Worm (Caenorhabditis elegans) whole organism, early embryonic: Measurements from ENCODE around the gene C15B12.3.

ENCODE experiments used
- scrt-1 ChIP-seq: fragments of 200-800 bp; sonication (Bioruptor generic); IDR thresholded peaks from 2 replicates; pipeline ENCODE4 v1.3.6; 2022; ENCODE audit warnings: missing genetic modification characterization, missing compliant biosample characterization
- tbx-37 ChIP-seq: fragments of 200-800 bp; sonication (Bioruptor generic); conservative IDR thresholded peaks from 2 replicates; pipeline ENCODE4 v1.3.6; 2022; ENCODE audit warnings: missing genetic modification reagents, missing genetic modification characterization, missing compliant biosample characterization
- tra-4 ChIP-seq: sonication (generic microtip); optimal IDR thresholded peaks from 2 replicates; lab custom pipeline; 2017; ENCODE audit warnings: missing genetic modification characterization, missing compliant biosample characterization

DNA sequence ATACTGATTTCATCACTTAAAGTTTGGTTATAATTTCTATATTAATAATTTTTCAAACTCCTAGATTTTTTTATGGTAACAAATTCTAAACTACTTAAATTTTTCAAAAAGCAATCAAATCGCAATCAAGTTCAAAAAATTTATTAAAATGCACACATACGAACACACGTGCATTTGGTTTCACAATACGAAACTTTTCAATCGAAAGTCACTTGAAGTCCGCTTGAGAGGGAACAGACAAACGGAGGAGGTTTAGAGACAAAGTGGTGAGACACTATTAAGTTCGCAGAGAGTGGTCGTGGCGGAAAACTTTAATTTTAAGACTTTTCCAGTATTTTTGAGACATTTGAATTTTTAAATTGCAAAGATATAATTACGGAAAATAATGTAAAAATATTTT, 38.3 kb upstream of the C15B12.3 start, which contains the start of gene glr-8:
- TF ChIP-seq tbx-37 (GFP tag; lab: Robert Waterston, UW) (no peak), scrt-1 (GFP tag; lab: Robert Waterston, UW) (no peak), tra-4 (tag; lab: Kevin White, UChicago) (no peak)
